Fruit fly (Drosophila melanogaster): ENCODE results near the gene CG43354.

Gene CG43354

dm6 chr2L:18292222-18292621, 17.0 kb downstream of the CG43354 start, which contains the start of gene Sfp36F:
Gene Sfp36F, plus strand, starts transcription at chr2L:18292522.
- no peak for TF ChIP-seq fd96Ca (GFP tag; IDR thresholded peaks at IDR 0.05)
- no peak for TF ChIP-seq CG8301 (tag; optimal IDR thresholded peaks at IDR 0.05)
- no peak for TF ChIP-seq CG15710 (tag; optimal IDR thresholded peaks at IDR 0.05)

- TF ChIP-seq EcR (GFP tag; optimal IDR thresholded peaks at IDR 0.05) (no peak), D1 (tag; optimal IDR thresholded peaks at IDR 0.05) (no peak), CG8159 (tag; optimal IDR thresholded peaks at IDR 0.05) (no peak), CG13204 (GFP tag; optimal IDR thresholded peaks at IDR 0.05) (no peak), CG9948 (tag; optimal IDR thresholded peaks at IDR 0.05) (no peak), CG32121 (GFP tag; IDR thresholded peaks at IDR 0.05) (no peak), fd96Ca (GFP tag; IDR thresholded peaks at IDR 0.05) (no peak), CG17806 (tag; optimal IDR thresholded peaks at IDR 0.05) (no peak), CG34367 (tag; optimal IDR thresholded peaks at IDR 0.05) (no peak), rn (GFP tag; IDR thresholded peaks at IDR 0.05) (no peak), Pif1B (GFP tag; optimal IDR thresholded peaks at IDR 0.05) (no peak), CG8301 (tag; optimal IDR thresholded peaks at IDR 0.05) (no peak), CG10348 (GFP tag; IDR thresholded peaks at IDR 0.05) (no peak), CG15710 (tag; optimal IDR thresholded peaks at IDR 0.05) (no peak)
These were observed 17.9 kb downstream of the CG43354 start, which contains the start of gene CG43362 for dm6 chr2L:18291362-18291761. Gene CG43362, minus strand, starts transcription at chr2L:18291462.

- TF ChIP-seq CG8301 (tag; optimal IDR thresholded peaks at IDR 0.05): no peak
- TF ChIP-seq CG15710 (tag; optimal IDR thresholded peaks at IDR 0.05): peak; percentile 43
- no peak for TF ChIP-seq CG32121 (GFP tag; IDR thresholded peaks at IDR 0.05)
- peak; percentile 5 for TF ChIP-seq CG34367 (tag; optimal IDR thresholded peaks at IDR 0.05)
- no peak for TF ChIP-seq Pif1A (GFP tag; optimal IDR thresholded peaks at IDR 0.05)
- TF ChIP-seq fd96Ca (GFP tag; IDR thresholded peaks at IDR 0.05): no peak
- TF ChIP-seq CG14655 (GFP tag; optimal IDR thresholded peaks at IDR 0.05): peak; percentile 47
- TF ChIP-seq Pif1B (GFP tag; optimal IDR thresholded peaks at IDR 0.05): no peak
- no peak for TF ChIP-seq D1 (tag; optimal IDR thresholded peaks at IDR 0.05)
- peak; percentile 54 for TF ChIP-seq CG8159 (tag; optimal IDR thresholded peaks at IDR 0.05)
These were observed 22.1 kb downstream of the CG43354 start for dm6 chr2L:18287171-18287570.

- TF ChIP-seq CG13204 (GFP tag; optimal IDR thresholded peaks at IDR 0.05) (no peak), gl (tag; optimal IDR thresholded peaks at IDR 0.05) (no peak), CG10348 (GFP tag; IDR thresholded peaks at IDR 0.05) (no peak), D1 (tag; optimal IDR thresholded peaks at IDR 0.05) (no peak), CG34367 (tag; optimal IDR thresholded peaks at IDR 0.05) (no peak), CG32121 (GFP tag; IDR thresholded peaks at IDR 0.05) (no peak), Ets98B (GFP tag; IDR thresholded peaks at IDR 0.05) (no peak), fd96Ca (GFP tag; IDR thresholded peaks at IDR 0.05) (no peak), CG4496 (GFP tag; IDR thresholded peaks at IDR 0.05) (no peak), rn (GFP tag; IDR thresholded peaks at IDR 0.05) (no peak)
These were observed 23.6 kb downstream of the CG43354 start, which contains the start of gene CG31787 for dm6 chr2L:18285620-18286019. Gene CG31787, minus strand, starts transcription at chr2L:18285720.

- TF ChIP-seq gl (tag; optimal IDR thresholded peaks at IDR 0.05) (no peak), CG9948 (tag; optimal IDR thresholded peaks at IDR 0.05) (no peak), CG8301 (tag; optimal IDR thresholded peaks at IDR 0.05) (no peak), CG14655 (GFP tag; optimal IDR thresholded peaks at IDR 0.05) (no peak), rn (GFP tag; IDR thresholded peaks at IDR 0.05) (no peak), Pif1A (GFP tag; optimal IDR thresholded peaks at IDR 0.05) (no peak), fd96Ca (GFP tag; IDR thresholded peaks at IDR 0.05) (no peak)
These were observed 24.9 kb downstream of the CG43354 start for dm6 chr2L:18284150-18284842.

- TF ChIP-seq CG8301 (tag; optimal IDR thresholded peaks at IDR 0.05): no peak
- TF ChIP-seq gl (tag; optimal IDR thresholded peaks at IDR 0.05): no peak
- no peak for TF ChIP-seq Ets98B (GFP tag; IDR thresholded peaks at IDR 0.05)
These were observed 33.6 kb downstream of the CG43354 start, which contains the start of gene CG42750 for dm6 chr2L:18275663-18276062. Gene CG42750, minus strand, starts transcription at chr2L:18275770.

dm6 chr2L:18267815-18268214, 41.4 kb downstream of the CG43354 start:
- no peak for TF ChIP-seq CG17806 (tag; optimal IDR thresholded peaks at IDR 0.05)
- no peak for TF ChIP-seq CG34367 (tag; optimal IDR thresholded peaks at IDR 0.05)
- no peak for TF ChIP-seq CG10348 (GFP tag; IDR thresholded peaks at IDR 0.05)
- TF ChIP-seq Pif1B (GFP tag; optimal IDR thresholded peaks at IDR 0.05): no peak
- no peak for TF ChIP-seq Snoo (tag; optimal IDR thresholded peaks at IDR 0.05)
- no peak for TF ChIP-seq CG12605 (GFP tag; IDR thresholded peaks at IDR 0.05)
- no peak for TF ChIP-seq Ets98B (GFP tag; IDR thresholded peaks at IDR 0.05)
- TF ChIP-seq CG8159 (tag; optimal IDR thresholded peaks at IDR 0.05): no peak
- TF ChIP-seq CG13204 (GFP tag; optimal IDR thresholded peaks at IDR 0.05): no peak
- TF ChIP-seq CG8301 (tag; optimal IDR thresholded peaks at IDR 0.05): no peak
- TF ChIP-seq CG32121 (GFP tag; IDR thresholded peaks at IDR 0.05): no peak
- no peak for TF ChIP-seq fd96Ca (GFP tag; IDR thresholded peaks at IDR 0.05)
- no peak for TF ChIP-seq CG14655 (GFP tag; optimal IDR thresholded peaks at IDR 0.05)
- TF ChIP-seq D1 (tag; optimal IDR thresholded peaks at IDR 0.05): no peak
- TF ChIP-seq gl (tag; optimal IDR thresholded peaks at IDR 0.05): no peak
- no peak for TF ChIP-seq rn (GFP tag; IDR thresholded peaks at IDR 0.05)

All from whole organism, pupa.